Worm (Caenorhabditis elegans): ENCODE results near the gene Y66D12A.10.

The Y66D12A.10 gene

DNA sequence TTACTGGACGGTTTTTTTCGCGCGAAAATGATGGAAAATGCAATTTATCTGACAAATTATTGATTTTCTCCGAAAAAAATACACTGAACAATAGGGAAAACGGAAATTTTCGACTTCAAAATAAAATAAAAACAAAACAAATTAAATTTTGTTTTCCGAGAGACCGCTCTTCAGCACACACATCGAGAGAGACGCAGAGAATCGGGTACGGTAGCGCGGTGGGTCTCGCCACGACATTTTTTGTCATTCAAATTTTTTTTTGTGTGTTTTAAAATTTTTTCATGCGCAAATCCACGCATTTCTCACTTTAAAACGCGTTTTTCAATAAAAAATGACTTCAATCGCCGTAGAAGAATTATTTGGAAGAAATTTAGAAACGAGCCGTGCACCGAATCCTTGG, 41.6 kb upstream of the Y66D12A.10 start (continued):
- TF ChIP-seq vab-7 (GFP tag; IDR thresholded peaks at IDR 0.05) (no peak), lim-7 (GFP tag; IDR thresholded peaks at IDR 0.05) (no peak), tra-1 (GFP tag; IDR thresholded peaks at IDR 0.05) (no peak), F26F4.8 (GFP tag; conservative IDR thresholded peaks at IDR 0.05) (no peak), F49E8.2 (tag; optimal IDR thresholded peaks at IDR 0.05; ENCODE audit: borderline replicate concordance) (peak; percentile 70), hif-1 (tag; optimal IDR thresholded peaks at IDR 0.05) (no peak), Y105C5A.15 (GFP tag; IDR thresholded peaks at IDR 0.05) (no peak), madf-9 (GFP tag; conservative IDR thresholded peaks at IDR 0.05) (no peak), Y48G9A.11 (GFP tag; IDR thresholded peaks at IDR 0.05) (peak; percentile 41; the same call in 1 of the 2 replicates), nhr-77 (tag; optimal IDR thresholded peaks at IDR 0.05) (no peak)

DNA sequence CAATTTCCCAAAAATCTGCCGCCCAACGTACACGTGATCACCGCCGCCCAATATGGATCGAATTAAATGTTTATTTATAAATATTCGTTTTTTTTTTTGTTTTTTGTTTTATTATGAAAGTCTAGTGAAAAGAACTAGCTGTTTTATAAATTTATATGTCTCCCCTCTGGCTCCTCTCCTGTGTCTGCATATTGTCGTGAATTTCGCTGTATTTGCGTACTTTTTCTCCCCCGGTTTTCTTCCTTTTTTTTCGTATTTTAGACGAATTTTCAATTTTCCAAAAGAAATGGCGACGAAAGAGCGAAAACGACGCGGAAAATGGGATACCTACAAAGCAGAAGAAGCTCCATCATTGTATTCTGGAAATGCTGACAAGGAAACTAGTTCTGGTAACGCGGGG, 39.3 kb upstream of the Y66D12A.10 start, which contains the start of gene xpb-1:
xpb-1 (plus strand) TSS at position 262 of the 400 bp plus-strand sequence.
- TF ChIP-seq madf-9 (GFP tag; conservative IDR thresholded peaks at IDR 0.05) (no peak), lsy-2 (tag; optimal IDR thresholded peaks at IDR 0.05) (peak in 1 of 2 experiments; percentile 22), nhr-237 (tag; optimal IDR thresholded peaks at IDR 0.05) (no peak), mes-2 (tag; optimal IDR thresholded peaks at IDR 0.05; ENCODE audit: poor library complexity, severe bottlenecking) (peak; percentile 41), dpl-1 (GFP tag; optimal IDR thresholded peaks at IDR 0.05) (peak; percentile 36), ceh-62 (tag; optimal IDR thresholded peaks at IDR 0.05) (no peak), ctbp-1 (GFP tag; IDR thresholded peaks at IDR 0.05) (no peak), lin-38 (GFP tag; IDR thresholded peaks at IDR 0.05) (peak; percentile 35; the same call in 1 of the 2 replicates)

DNA sequence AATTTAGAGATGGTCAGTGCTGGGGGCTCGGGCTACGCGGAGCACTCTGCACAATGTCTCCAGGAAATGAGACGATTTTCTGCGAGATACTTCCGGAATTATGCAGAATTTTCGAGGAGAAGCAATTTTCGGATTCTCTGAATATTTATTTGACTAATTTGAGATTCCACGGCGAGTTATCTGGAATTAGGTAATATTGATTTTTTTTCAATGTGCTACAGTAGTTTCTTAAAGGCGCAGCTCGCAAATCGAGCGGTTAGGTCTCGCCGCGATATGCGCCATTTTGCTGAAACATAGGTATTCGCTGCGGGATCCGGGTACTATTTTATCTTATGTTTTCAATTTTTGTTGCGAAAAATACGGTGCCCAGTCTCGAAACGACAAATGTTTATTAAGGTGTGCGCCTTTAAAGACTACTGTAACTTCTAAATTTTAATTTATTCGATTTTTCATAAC, 31.0 kb upstream of the Y66D12A.10 start, which contains the start of gene nrps-1:
nrps-1 (plus strand) TSS at position 51 of the 456 bp plus-strand sequence.
- TF ChIP-seq dve-1 (tag; optimal IDR thresholded peaks at IDR 0.05; ENCODE audit: insufficient read depth) (no peak), nhr-77 (tag; optimal IDR thresholded peaks at IDR 0.05) (no peak), mxl-3 (GFP tag; optimal IDR thresholded peaks at IDR 0.05) (no peak), php-3 (GFP tag; IDR thresholded peaks at IDR 0.05) (0 out of 2 replicates have a peak, but pooled peaks have one; percentile 12), tag-97 (GFP tag; IDR thresholded peaks at IDR 0.05) (no peak), fkh-10 (GFP tag; optimal IDR thresholded peaks at IDR 0.05) (no peak)

DNA sequence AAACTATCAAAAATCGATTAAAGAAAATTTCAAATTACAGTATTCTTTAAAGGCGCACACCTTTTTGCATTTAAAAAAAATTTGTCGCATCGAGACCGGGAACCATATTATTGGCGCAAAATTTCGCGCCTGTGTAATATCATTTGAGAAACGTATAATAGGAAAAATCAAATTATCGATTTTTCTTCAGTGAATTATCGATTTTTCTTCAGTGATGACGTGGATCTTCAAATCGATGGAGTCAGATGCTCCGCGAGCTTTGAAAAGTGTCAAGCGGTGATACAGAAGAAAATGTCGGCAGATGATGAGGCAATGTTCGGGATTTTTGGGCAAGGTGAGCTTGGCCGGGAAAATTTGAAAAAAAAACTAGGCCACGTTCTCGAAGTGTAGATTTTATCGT, 30.2 kb upstream of the Y66D12A.10 start:
- TF ChIP-seq F44E2.7 (GFP tag; IDR thresholded peaks at IDR 0.05) (no peak), mes-2 (tag; optimal IDR thresholded peaks at IDR 0.05; ENCODE audit: poor library complexity, severe bottlenecking) (no peak), madf-9 (GFP tag; conservative IDR thresholded peaks at IDR 0.05) (0 out of 2 replicates have a peak, but pooled peaks have one; percentile 5), ztf-11 (tag; optimal IDR thresholded peaks at IDR 0.05) (no peak), hlh-30 (tag; optimal IDR thresholded peaks at IDR 0.05; ENCODE audit: insufficient read depth) (no peak), zfp-2 (tag; optimal IDR thresholded peaks at IDR 0.05) (no peak), nhr-42 (GFP tag; IDR thresholded peaks at IDR 0.05) (no peak), ceh-28 (tag; optimal IDR thresholded peaks at IDR 0.05) (peak; percentile 73), tra-1 (GFP tag; IDR thresholded peaks at IDR 0.05) (no peak), ZK546.5 (tag; optimal IDR thresholded peaks at IDR 0.05) (no peak), snpc-4 (tag; optimal IDR thresholded peaks at IDR 0.05) (no peak), lsy-2 (tag; optimal IDR thresholded peaks at IDR 0.05) (no peak), ctbp-1 (GFP tag; IDR thresholded peaks at IDR 0.05) (no peak)

DNA sequence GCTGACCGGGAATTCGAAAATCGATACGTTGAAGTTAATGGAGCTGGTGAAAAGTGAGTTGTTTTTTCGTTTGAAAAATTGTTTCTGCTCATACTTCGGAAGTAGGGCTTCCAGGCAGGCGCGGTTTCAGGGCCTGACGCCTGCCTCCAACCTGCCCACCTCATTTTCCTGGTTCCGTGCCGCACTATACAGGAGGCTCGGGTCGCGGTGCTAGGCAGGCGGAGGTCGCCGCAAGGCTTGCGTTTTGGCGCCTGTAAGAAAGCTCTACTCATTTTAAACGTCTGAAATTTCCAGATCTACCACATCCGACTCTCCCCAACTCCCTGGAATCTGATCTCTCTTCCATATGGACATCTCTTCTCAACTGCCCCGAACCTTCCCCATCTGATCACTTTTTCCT, 20.7 kb upstream of the Y66D12A.10 start:
- no peak for TF ChIP-seq ztf-11 (tag; optimal IDR thresholded peaks at IDR 0.05)
- TF ChIP-seq set-16 (GFP tag; IDR thresholded peaks at IDR 0.05) = peak; percentile 84
- TF ChIP-seq nhr-25 (tag; optimal IDR thresholded peaks at IDR 0.05; ENCODE audit: borderline replicate concordance, insufficient read depth) = no peak
- TF ChIP-seq sdz-12 (GFP tag; optimal IDR thresholded peaks at IDR 0.05) = no peak
- no peak for TF ChIP-seq Y5F2A.4 (GFP tag; optimal IDR thresholded peaks at IDR 0.05)
- no peak for TF ChIP-seq nhr-11 (tag; optimal IDR thresholded peaks at IDR 0.05)
- no peak for TF ChIP-seq ceh-82 (tag; optimal IDR thresholded peaks at IDR 0.05)
- no peak for TF ChIP-seq lin-1 (GFP tag; IDR thresholded peaks at IDR 0.05)

Data from whole organism, L4 larva.